Fruit fly (Drosophila melanogaster): ENCODE data around the gene CG14985.

DNA sequence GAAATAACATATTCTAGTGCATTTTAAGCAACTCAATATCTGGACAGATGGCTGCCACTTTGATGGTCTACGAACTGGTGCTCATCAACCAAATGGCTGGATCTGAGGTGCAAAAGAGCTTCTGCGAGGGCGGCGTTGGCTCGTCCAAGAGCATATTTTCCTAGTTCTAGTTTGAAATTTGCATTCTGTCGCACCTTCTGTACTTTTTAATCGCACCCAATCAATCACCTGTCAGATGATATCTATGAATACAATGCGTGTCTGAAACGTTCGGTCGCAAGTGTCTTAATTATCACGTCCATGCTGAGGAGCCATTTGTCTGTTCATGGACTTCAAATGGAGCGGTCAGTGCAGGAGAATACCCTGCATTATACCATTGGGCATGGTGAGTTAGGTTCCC lies 28.5 kb downstream of the CG14985 start, which contains the start of the genes Gr64d and Gr64e:
- TF ChIP-seq Lpt (GFP tag; optimal IDR thresholded peaks at IDR 0.05) (no peak), CG8632 (GFP tag; optimal IDR thresholded peaks at IDR 0.05) (no peak), Hr39 (GFP tag; optimal IDR thresholded peaks at IDR 0.05) (no peak), acj6 (GFP tag; optimal IDR thresholded peaks at IDR 0.05) (no peak), CG11762 (GFP tag; optimal IDR thresholded peaks at IDR 0.05; ENCODE audit: insufficient read depth) (no peak), vri (GFP tag; optimal IDR thresholded peaks at IDR 0.05) (no peak), CG34406 (GFP tag; optimal IDR thresholded peaks at IDR 0.05) (no peak), salr (GFP tag; optimal IDR thresholded peaks at IDR 0.05) (no peak), dsx (GFP tag; optimal IDR thresholded peaks at IDR 0.05; ENCODE audit: poor library complexity, severe bottlenecking) (no peak), Ets96B (tag; optimal IDR thresholded peaks at IDR 0.05) (no peak)
